Fruit fly (Drosophila melanogaster) whole organism, embryonic: ENCODE measurements around the gene CG6738.

Experiments used
- CG12391 ChIP-seq: fragments of 200-800 bp; sonication (Bioruptor generic); optimal IDR thresholded peaks from 3 replicates; lab custom pipeline; 2018; ENCODE audit warnings: missing biosample characterization, mild to moderate bottlenecking, missing genetic modification characterization, moderate library complexity
- CG17186 ChIP-seq: fragments of 200-800 bp; sonication (Bioruptor generic); optimal IDR thresholded peaks from 3 replicates; lab custom pipeline; 2017; ENCODE audit warnings: missing biosample characterization, missing genetic modification reagents, missing genetic modification characterization
- CG31365 ChIP-seq: fragments of 200-800 bp; sonication (Bioruptor generic); optimal IDR thresholded peaks from 2 replicates; lab custom pipeline; 2018; ENCODE audit warnings: missing biosample characterization, mild to moderate bottlenecking, missing genetic modification characterization
- Elba2 ChIP-seq: fragments of 200-800 bp; sonication (Bioruptor generic); optimal IDR thresholded peaks from 3 replicates; lab custom pipeline; 2016; ENCODE audit warnings: missing biosample characterization, missing genetic modification characterization
- knrl ChIP-seq: fragments of 200-800 bp; sonication (Bioruptor generic); IDR thresholded peaks from 3 replicates; pipeline ENCODE4 v1.3.6; 2022; ENCODE audit warnings: missing biosample characterization, missing genetic modification characterization; ENCODE audit not compliant: partially characterized antibody
- otp ChIP-seq: fragments of 200-800 bp; sonication (Bioruptor generic); IDR thresholded peaks from 3 replicates; pipeline ENCODE4, ENCODE4 v1.3.6; 2022; ENCODE audit warnings: missing biosample characterization, missing genetic modification characterization
- tap ChIP-seq: fragments of 200-800 bp; optimal IDR thresholded peaks from 3 replicates; lab custom pipeline; 2019; ENCODE audit warnings: missing biosample characterization, mild to moderate bottlenecking, missing genetic modification characterization, moderate library complexity

dm6 chr3R:23088252-23088651, 11.1 kb upstream of the CG6738 start:
- TF ChIP-seq otp, result no peak
- no peak for TF ChIP-seq tap (tag; lab: Kevin White, UChicago)
- TF ChIP-seq knrl (GFP tag; lab: Robert Waterston, UW), result no peak
- no peak for TF ChIP-seq Elba2 (GFP tag; lab: Kevin White, UChicago)
- TF ChIP-seq CG31365, result no peak
- no peak for TF ChIP-seq CG12391
- TF ChIP-seq CG17186 (GFP tag; lab: Kevin White, UChicago), result no peak
